Fruit fly (Drosophila melanogaster): ENCODE results near the gene CG31908.

The CG31908 gene

DNA sequence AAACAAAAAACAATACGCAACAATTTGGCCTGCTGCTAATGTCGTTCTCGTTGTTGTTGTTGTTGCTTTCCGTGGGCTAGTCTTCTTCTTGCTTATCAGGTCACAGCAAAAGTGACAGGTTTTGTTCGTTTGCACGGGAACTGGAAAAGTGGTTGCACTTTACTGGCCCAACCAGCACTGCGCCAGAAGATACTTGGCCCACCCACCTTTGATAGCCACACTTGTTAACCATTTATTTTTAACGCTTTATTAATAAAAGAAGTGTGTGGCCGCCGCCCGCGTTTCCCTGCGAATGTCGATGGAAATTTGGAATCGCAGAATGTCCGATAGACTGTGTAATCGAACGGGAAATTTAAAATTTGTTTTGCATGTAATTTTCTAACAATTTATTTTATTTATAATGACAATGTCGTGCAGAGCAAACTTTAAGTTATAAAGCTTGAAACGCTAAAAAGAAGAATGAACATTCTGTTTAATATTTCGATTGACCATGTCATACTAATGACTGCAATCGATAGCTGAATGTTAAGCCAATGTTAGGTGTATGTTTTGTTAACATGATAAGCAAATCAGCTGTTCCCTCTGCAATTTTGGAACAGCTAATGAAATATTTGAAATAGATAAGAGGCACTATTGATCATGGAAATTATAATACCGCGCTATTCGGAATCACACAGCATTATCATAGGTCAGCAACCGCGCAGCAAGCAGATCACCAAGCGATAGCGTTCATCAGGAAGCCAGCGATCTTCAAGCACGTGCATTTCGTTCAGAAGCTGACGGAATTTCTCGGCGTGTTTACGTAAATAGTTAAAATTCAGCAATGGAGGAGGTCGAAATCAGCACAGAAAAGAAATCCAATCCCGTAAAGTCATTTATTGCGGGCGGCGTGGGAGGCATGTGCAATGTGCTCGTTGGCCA lies at the start of gene CG31908, which contains the start of gene MME1:
Gene CG31908 (minus strand): TSS at position 402 of the 921 bp plus-strand sequence.
Gene MME1 (plus strand): TSS at position 539 of the 921 bp plus-strand sequence.
- no peak for TF ChIP-seq noc (tag; optimal IDR thresholded peaks at IDR 0.05)

DNA sequence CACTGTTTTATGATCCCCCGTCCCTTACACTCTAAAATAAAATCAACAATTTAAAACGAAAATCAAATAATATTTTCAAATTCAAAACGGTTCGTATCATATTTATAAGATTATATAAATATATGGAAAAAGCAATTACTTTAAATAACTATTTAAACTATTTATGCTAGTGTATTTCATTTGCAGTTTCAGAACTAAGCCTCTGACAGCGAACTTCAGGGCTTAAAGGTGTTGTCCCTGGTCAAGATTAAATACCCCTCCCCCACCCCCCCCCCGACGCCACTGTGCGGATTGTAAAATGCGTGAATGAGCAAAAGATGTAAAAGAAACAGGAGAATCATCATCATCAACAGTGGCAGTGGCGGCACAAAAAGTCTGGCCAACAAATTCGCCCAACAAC lies 49.6 kb upstream of the CG31908 start:
- TF ChIP-seq noc (tag; optimal IDR thresholded peaks at IDR 0.05): no peak

DNA sequence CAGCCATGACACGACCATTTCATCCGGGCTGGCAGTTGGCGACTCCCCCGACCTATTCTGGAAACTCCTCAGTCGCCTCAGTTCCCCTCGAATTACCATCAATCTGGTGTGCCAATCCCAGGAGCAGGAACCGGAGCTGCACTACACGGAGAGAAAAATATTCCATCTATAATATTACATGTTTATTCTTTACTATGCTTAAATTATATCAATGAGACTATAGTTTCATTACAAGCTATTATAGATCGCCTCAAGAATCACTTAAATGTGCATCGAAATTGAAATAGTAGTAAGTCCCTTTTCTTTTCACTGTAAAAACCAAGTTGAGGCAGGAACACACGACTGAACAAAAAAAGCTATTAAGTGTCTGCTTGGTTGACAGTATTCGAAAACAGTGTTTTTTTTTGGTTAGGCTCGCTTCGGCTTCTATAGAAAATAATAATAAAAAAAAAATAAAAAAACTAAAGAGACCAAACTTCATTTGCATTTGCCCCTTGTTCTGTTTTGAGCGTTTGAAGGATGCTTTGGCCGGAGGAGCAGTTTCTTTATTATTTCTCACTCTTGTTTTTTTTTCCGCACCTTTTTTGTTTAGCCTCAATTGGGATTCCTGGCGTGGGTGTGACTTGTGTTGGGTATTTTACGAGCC lies 49.0 kb upstream of the CG31908 start:
- no peak for TF ChIP-seq noc (tag; optimal IDR thresholded peaks at IDR 0.05)

DNA sequence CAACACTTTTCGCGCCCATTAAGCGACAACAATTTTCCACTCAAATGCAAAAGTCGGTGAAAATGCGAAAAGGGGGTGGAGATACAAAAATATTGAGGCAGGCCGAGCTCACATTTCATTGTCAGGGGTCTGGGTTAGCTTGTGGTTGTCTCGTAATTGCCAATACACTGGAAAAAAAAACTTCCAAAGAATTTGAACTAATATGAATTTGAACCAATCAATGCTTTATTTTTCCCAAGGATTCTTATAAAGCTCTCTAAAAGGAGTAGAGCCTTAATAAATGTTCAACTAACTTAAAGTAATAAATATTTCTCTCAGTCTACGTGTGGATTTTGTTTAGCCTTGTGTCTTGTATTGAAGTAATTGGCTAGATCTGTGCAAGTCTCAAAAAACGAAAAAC lies 45.8 kb upstream of the CG31908 start:
- TF ChIP-seq noc (tag; optimal IDR thresholded peaks at IDR 0.05): no peak

DNA sequence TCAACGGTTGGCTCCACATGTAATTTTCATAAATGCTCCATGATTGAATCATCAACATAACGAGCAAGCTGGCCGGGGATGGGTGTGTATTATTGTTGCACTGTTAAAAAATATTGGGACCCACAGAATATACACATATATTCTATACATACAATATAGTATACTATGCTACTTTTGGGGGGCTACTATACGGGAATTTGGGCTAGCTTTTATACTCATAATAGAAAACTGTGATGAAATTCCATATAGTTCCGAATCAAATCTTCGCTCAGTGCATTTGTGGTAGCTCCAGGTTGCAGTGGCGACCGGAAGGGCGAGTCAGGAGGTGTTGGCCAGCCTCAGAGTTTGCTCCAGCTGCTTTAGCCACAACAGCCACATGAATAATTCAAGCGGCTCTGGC lies 44.7 kb upstream of the CG31908 start:
- TF ChIP-seq noc (tag; optimal IDR thresholded peaks at IDR 0.05): no peak

DNA sequence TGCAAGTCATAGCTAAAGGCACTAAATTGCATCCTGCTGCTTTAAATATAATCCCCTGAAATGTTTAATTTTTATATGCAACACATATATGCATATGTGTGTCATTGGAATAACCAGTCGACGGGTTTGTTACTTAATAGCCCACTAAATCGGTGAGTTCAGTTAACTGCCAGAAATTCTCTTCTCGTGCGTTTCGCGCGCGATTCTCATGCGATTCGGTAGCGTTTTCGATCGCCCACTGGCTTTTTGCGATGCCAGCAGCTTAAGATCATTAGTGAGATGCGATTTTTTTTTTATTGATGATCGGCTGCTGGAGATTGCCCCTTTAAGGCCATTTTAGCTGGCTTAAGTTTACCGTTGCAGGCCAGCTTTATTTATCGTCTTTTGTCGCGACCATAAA lies 44.0 kb upstream of the CG31908 start:
- no peak for TF ChIP-seq noc (tag; optimal IDR thresholded peaks at IDR 0.05)

DNA sequence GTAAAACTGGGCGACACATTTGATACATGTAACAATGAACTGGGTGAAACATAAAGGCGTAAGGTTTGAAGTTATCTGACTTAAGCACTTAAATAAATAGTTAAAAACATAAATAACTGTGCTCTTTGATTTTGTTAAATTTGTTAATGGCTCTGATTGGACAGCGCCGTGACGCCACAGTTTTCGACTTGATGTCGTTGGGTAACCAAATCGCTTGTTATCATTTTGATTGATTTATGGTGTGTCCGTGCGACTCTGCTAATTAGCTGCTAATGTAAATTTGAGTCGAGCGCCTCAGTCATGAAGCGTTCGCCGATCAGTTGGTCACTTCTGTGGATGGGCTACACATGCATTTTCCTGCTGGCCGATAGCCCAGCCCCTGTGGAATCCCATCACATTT lies 40.5 kb upstream of the CG31908 start, which contains the start of gene Ugt307A1:
Gene Ugt307A1 (plus strand): TSS at position 301 of the 400 bp plus-strand sequence.
- no peak for TF ChIP-seq noc (tag; optimal IDR thresholded peaks at IDR 0.05)

DNA sequence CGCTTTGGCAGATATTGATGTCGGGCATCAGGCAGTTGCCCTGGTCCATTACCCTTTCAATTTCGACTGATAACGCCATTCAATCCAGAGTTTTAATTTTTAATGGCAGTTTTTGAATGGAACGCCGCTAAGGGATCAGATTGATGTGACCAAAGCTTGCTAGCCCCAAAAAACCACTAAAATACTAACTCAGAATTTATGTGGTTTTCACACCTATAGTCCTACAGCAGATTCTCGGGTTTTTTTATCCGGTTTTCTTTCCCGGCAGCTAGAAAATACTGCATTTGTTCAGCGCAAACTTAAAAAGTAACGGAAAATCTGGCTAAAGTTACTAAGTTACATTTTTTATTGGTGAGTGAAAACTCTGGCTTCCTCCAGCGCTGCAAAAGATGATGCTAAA lies 38.5 kb upstream of the CG31908 start, which contains the start of gene Nuf2:
Gene Nuf2 (minus strand): TSS at position 151 of the 400 bp plus-strand sequence.
- TF ChIP-seq noc (tag; optimal IDR thresholded peaks at IDR 0.05): no peak

DNA sequence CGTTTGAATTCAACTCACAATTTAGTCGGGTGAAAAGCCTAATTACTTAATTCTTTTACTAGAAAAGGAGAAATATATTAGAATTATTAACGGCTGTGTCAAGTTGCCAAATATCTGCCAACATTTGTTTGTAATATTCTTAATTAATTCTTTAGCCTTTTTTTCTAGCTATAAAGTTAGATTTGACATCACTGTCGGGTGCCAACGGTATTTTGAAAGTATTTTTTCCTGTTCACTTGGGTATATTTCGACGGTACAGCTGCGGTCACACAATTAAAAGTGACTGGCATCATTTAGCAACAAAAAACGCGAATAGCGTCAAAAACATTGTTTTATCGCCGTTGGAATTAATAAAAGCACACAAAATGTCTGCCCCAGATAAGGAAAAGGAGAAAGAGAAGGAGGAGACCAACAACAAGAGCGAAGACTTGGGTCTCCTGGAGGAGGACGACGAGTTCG lies 36.6 kb upstream of the CG31908 start, which contains the start of gene Sem1:
Gene Sem1 (plus strand): TSS at position 266 of the 459 bp plus-strand sequence.
- TF ChIP-seq noc (tag; optimal IDR thresholded peaks at IDR 0.05): no peak

DNA sequence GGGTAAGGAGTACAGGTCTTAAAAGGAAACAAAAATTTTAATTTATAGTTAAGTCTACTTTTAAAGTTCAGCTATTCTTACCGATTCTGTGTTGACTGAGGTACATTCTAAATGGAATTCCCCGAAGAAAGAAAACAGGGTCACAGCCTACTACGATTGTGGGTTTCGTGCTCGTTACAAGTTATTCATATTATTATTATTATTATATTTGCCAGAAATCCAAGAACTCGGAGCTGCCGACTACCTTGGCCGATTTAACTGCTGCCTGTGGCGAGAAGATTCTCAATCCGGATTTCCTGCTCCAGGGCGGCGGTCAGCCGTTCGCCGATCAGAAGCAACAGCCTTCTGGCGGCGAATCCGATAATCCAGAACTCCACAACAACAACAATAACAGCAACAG lies 33.6 kb upstream of the CG31908 start, which contains the start of gene Mst27D:
Gene Mst27D (minus strand): TSS at position 101 of the 400 bp plus-strand sequence.
- TF ChIP-seq noc (tag; optimal IDR thresholded peaks at IDR 0.05): no peak

DNA sequence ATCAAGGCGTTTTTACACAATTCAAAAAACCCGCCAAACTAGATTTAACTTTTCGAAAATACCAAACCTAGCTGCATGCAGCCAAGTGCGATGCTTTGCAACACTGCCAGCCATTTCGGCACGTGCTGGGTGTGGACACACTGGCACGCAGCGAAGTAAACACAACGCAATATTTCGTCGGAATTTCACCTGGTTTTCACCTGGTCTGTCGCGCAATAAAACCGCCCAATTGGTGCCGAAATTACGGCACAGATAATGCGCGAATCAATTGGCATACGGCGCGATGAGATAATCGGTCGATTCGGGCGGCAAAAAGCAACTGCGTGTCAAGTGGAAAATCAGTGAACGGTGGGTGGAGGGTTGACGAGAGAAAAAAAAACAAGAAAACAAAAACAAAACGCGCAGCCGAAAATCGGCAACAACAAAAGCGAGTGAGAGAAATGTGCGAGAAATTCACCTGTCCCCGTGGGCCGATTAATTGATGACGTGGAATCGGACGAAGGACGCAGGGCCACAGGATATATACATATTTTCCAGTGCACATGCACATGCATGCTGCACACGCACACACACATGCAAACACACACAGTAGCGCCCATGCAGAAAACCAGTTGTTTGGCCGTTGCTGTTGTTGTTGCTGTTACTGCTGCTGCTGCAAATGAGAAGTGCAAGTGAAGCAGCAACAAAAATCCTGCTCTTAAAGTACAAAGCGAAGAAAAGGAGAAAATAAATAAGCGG lies 29.2 kb upstream of the CG31908 start, which contains the start of gene Mnn1:
Gene Mnn1 (plus strand): TSS at position 113 of the 738 bp plus-strand sequence.
- no peak for TF ChIP-seq noc (tag; optimal IDR thresholded peaks at IDR 0.05)

DNA sequence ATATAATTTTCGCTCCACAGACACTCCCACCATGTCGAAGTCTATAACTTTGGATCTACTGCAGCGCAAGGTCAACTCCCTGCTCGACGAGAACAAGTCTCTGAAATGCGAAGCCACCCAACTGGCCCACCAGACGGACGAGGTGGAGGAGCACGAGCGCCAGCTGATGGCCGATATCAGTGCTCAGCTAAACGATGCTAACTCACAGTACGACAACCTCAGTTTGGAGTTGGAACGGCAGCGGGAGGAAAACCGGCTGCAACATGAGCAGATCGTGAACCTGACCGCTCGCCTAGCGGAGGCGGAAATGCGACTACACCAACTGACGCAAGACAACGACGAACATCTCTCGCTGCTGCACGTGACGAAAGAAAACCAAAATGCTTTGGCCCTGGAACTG lies 24.6 kb upstream of the CG31908 start:
- TF ChIP-seq noc (tag; optimal IDR thresholded peaks at IDR 0.05): no peak

DNA sequence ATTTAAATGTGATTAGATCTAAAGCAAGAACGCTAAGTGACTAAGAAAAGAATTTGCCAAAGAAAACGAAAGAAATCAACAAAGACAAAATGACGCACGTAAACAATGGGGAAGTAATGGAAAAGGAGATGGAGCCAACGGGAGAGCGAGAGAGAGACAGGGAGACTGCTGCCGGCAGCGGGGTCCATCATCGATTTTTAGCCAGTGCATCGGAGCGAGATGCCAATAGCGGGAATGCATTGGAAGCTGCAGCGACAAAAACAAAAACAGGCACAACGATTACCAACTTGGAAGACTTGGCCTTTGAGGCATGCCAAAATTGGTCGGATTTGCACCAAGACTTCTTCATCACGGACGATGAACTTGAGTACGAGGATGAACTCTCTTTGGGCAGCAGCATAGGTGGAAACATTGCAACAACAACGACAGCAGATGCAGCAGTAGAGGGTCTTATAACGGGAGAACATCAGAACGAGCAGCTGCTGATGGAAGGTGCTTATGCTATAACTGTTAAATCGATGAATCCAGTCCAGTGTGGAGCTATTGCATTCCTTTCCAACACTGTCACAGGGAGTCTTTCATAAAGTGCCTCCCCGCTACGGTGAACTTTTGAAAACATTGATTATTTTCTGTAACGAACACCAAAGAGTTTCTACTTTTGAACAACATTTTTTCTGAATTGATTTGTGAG lies 23.4 kb upstream of the CG31908 start:
- TF ChIP-seq noc (tag; optimal IDR thresholded peaks at IDR 0.05): no peak

DNA sequence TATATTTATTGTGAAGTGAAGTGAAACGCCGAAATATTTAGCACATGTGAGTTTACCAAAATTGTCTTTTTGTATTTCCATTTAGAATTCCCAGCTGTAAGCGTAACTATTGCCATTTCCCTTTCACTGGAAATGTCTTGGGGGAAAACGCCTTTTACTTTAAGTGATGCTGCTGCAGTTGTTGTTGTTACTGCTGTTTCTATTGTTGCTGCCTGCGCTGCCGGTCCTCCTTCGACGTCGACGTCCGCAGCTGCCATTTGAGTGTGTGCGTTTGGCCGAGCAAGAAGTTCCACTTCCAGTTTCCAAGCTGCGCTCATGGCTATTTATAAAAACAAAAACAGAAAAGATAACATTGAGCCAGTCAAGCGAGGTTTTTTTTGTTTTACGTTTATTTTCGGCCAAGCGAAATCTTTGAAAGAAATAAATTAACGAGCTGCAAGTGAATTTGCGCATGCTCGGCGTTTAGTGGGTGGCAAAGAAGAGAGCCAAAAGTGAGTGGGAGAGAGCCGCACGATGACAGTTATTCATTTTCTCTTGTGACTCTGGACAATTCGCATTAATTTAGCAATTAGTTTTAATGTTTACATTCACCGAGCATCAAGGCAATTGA lies 22.6 kb upstream of the CG31908 start:
- TF ChIP-seq noc (tag; optimal IDR thresholded peaks at IDR 0.05): no peak

Measured in whole organism, larva.